Fruit fly (Drosophila melanogaster) whole organism, embryonic: ENCODE measurements around the gene jb.
A peak's percentile ranks its signal among the peaks of the same experiment; 100 is the strongest.

Experiments used
- CG10366 ChIP-seq: fragments of 200-800 bp; sonication (Bioruptor generic); IDR thresholded peaks from 2 replicates; pipeline ENCODE4 v1.3.6; 2022; ENCODE audit warnings: missing biosample characterization, missing genetic modification characterization
- CG12104 ChIP-seq: fragments of 200-800 bp; sonication (Bioruptor generic); optimal IDR thresholded peaks from 3 replicates; lab custom pipeline; 2016; ENCODE audit warnings: missing biosample characterization, missing genetic modification characterization
- CG12219 ChIP-seq: fragments of 200-800 bp; sonication (Bioruptor generic); optimal IDR thresholded peaks from 3 replicates; lab custom pipeline; 2018; ENCODE audit warnings: missing biosample characterization, mild to moderate bottlenecking, missing genetic modification characterization
- CG14441 ChIP-seq: fragments of 200-800 bp; sonication (Bioruptor generic); IDR thresholded peaks from 2 replicates; pipeline ENCODE4 v1.3.6; 2022; ENCODE audit warnings: missing biosample characterization, missing genetic modification characterization
- CG1603 ChIP-seq: fragments of 200-800 bp; sonication (Bioruptor generic); optimal IDR thresholded peaks from 2 replicates; lab custom pipeline; 2019; ENCODE audit warnings: missing biosample characterization, mild to moderate bottlenecking, missing genetic modification characterization, moderate library complexity
- CG17361 ChIP-seq: fragments of 200-800 bp; sonication (Bioruptor generic); IDR thresholded peaks from 3 replicates; pipeline ENCODE4 v1.3.6; 2022; ENCODE audit warnings: missing biosample characterization, missing genetic modification characterization
- CG18262 ChIP-seq: fragments of 200-800 bp; optimal IDR thresholded peaks from 3 replicates; lab custom pipeline; 2019; ENCODE audit warnings: missing biosample characterization, mild to moderate bottlenecking, missing genetic modification characterization, moderate library complexity
- CG2678 ChIP-seq: fragments of 200-800 bp; sonication (Bioruptor generic); optimal IDR thresholded peaks from 3 replicates; lab custom pipeline; 2019; ENCODE audit warnings: missing biosample characterization, mild to moderate bottlenecking, missing genetic modification characterization, moderate library complexity
- CG32532 ChIP-seq: fragments of 200-800 bp; sonication (Bioruptor generic); IDR thresholded peaks from 2 replicates; pipeline ENCODE4 v1.3.6; 2022; ENCODE audit warnings: missing biosample characterization, missing genetic modification characterization
- CG34224 ChIP-seq: fragments of 200-800 bp; sonication (Bioruptor generic); IDR thresholded peaks from 3 replicates; pipeline ENCODE4 v1.3.6; 2022; ENCODE audit warnings: missing biosample characterization, missing genetic modification characterization; ENCODE audit not compliant: partially characterized antibody
- CG6689 ChIP-seq: fragments of 200-800 bp; sonication (Bioruptor generic); IDR thresholded peaks from 2 replicates; pipeline ENCODE4 v1.3.6; 2022; ENCODE audit warnings: missing biosample characterization, missing genetic modification characterization
- CG7271 ChIP-seq: fragments of 200-800 bp; sonication (Bioruptor generic); optimal IDR thresholded peaks from 2 replicates; lab custom pipeline; 2018; ENCODE audit warnings: missing biosample characterization, mild to moderate bottlenecking, missing genetic modification characterization, moderate library complexity
- CG9817 ChIP-seq: fragments of 200-800 bp; sonication (Bioruptor generic); optimal IDR thresholded peaks from 2 replicates; lab custom pipeline; 2018; ENCODE audit warnings: missing biosample characterization, mild to moderate bottlenecking, missing genetic modification characterization, moderate library complexity
- CG9876 ChIP-seq: fragments of 200-800 bp; sonication (Bioruptor generic); optimal IDR thresholded peaks from 2 replicates; lab custom pipeline; 2016; ENCODE audit warnings: missing biosample characterization, missing genetic modification characterization
- CTCF ChIP-seq: fragments of 200-800 bp; sonication (Bioruptor generic); optimal IDR thresholded peaks from 2 replicates; lab custom pipeline; 2017; ENCODE audit warnings: missing biosample characterization, mild to moderate bottlenecking, missing genetic modification characterization, moderate library complexity
- Fer1 ChIP-seq: fragments of 200-800 bp; sonication (Bioruptor generic); optimal IDR thresholded peaks from 2 replicates; lab custom pipeline; 2017; ENCODE audit warnings: missing biosample characterization, mild to moderate bottlenecking, missing genetic modification characterization
- Hmx ChIP-seq: fragments of 200-800 bp; sonication (Bioruptor generic); optimal IDR thresholded peaks from 2 replicates; lab custom pipeline; 2016; ENCODE audit warnings: missing biosample characterization, missing genetic modification characterization
- Hr51 ChIP-seq, 2 experiments: fragments of 200-800 bp; sonication (Bioruptor generic); optimal IDR thresholded peaks; 2 replicates in 1 of 2; 3 replicates in 1 of 2; lab custom pipeline; 2016 to 2018; ENCODE audit warnings: missing biosample characterization in 2 of 2, missing genetic modification characterization in 2 of 2, mild to moderate bottlenecking in 1 of 2, moderate library complexity in 1 of 2
- Neu2 ChIP-seq: fragments of 200-800 bp; sonication (Bioruptor generic); optimal IDR thresholded peaks from 3 replicates; lab custom pipeline; 2016; ENCODE audit warnings: missing biosample characterization, missing genetic modification characterization, borderline replicate concordance
- Side ChIP-seq: fragments of 200-800 bp; sonication (Bioruptor generic); optimal IDR thresholded peaks from 2 replicates; lab custom pipeline; 2016; ENCODE audit warnings: missing biosample characterization, missing genetic modification characterization
- Sry-β ChIP-seq: fragments of 200-800 bp; sonication (Bioruptor generic); optimal IDR thresholded peaks from 2 replicates; lab custom pipeline; 2018; ENCODE audit warnings: missing biosample characterization, mild to moderate bottlenecking, missing genetic modification characterization, moderate library complexity
- Ssrp ChIP-seq: fragments of 200-800 bp; sonication (Bioruptor generic); optimal IDR thresholded peaks from 2 replicates; lab custom pipeline; 2018; ENCODE audit warnings: missing biosample characterization, mild to moderate bottlenecking, missing genetic modification characterization, moderate library complexity
- az2 ChIP-seq: fragments of 200-800 bp; sonication (Bioruptor generic); optimal IDR thresholded peaks from 3 replicates; lab custom pipeline; 2016; ENCODE audit warnings: missing biosample characterization, missing genetic modification characterization
- cas ChIP-seq: fragments of 200-800 bp; sonication (Bioruptor generic); IDR thresholded peaks from 2 replicates; pipeline ENCODE4 v1.3.6; 2022; ENCODE audit warnings: missing biosample characterization, missing genetic modification characterization
- croc ChIP-seq: fragments of 200-800 bp; sonication (Bioruptor generic); conservative IDR thresholded peaks from 3 replicates; pipeline ENCODE4 v1.3.6; 2022; ENCODE audit warnings: missing biosample characterization, missing genetic modification characterization
- dmrt99B ChIP-seq: fragments of 200-800 bp; sonication (Bioruptor generic); optimal IDR thresholded peaks from 2 replicates; lab custom pipeline; 2018; ENCODE audit warnings: missing biosample characterization, mild to moderate bottlenecking, missing genetic modification characterization, moderate library complexity
- ems ChIP-seq: fragments of 200-800 bp; sonication (Bioruptor generic); optimal IDR thresholded peaks from 3 replicates; lab custom pipeline; 2016; ENCODE audit warnings: missing biosample characterization, missing genetic modification characterization
- eve ChIP-seq, 2 experiments: fragments of >200 bp; optimal IDR thresholded peaks; 2 replicates each; lab custom pipeline; 2017; ENCODE audit warnings: missing biosample characterization in 2 of 2, missing genetic modification characterization in 2 of 2
- gem ChIP-seq: fragments of 200-800 bp; sonication (Bioruptor generic); optimal IDR thresholded peaks from 2 replicates; lab custom pipeline; 2019; ENCODE audit warnings: missing biosample characterization, mild to moderate bottlenecking, missing genetic modification characterization, moderate library complexity
- gsb-n ChIP-seq: fragments of 200-800 bp; sonication (Bioruptor generic); optimal IDR thresholded peaks from 3 replicates; lab custom pipeline; 2018; ENCODE audit warnings: missing biosample characterization, mild to moderate bottlenecking, missing genetic modification characterization
- hb ChIP-seq: fragments of 200-800 bp; sonication (Bioruptor generic); IDR thresholded peaks from 3 replicates; pipeline ENCODE4 v1.3.6; 2022; ENCODE audit warnings: missing biosample characterization, missing genetic modification characterization; ENCODE audit not compliant: partially characterized antibody
- her ChIP-seq: fragments of 200-800 bp; sonication (Bioruptor generic); optimal IDR thresholded peaks from 2 replicates; lab custom pipeline; 2016; ENCODE audit warnings: missing biosample characterization, missing genetic modification characterization
- ind ChIP-seq: fragments of 200-800 bp; sonication (Bioruptor generic); optimal IDR thresholded peaks from 3 replicates; lab custom pipeline; 2016; ENCODE audit warnings: missing biosample characterization, missing genetic modification characterization
- jumu ChIP-seq: fragments of 200-800 bp; sonication (Bioruptor generic); optimal IDR thresholded peaks from 3 replicates; lab custom pipeline; 2016; ENCODE audit warnings: missing biosample characterization, missing genetic modification characterization
- lab ChIP-seq: fragments of 200-800 bp; sonication (Bioruptor generic); optimal IDR thresholded peaks from 3 replicates; lab custom pipeline; 2017; ENCODE audit warnings: missing biosample characterization, missing genetic modification characterization, mild to moderate bottlenecking, moderate library complexity, missing genetic modification reagents
- mld ChIP-seq: fragments of 200-800 bp; sonication (Bioruptor generic); IDR thresholded peaks from 3 replicates; pipeline ENCODE4 v1.3.6; 2022; ENCODE audit warnings: missing biosample characterization, missing genetic modification characterization; ENCODE audit not compliant: partially characterized antibody
- nmo ChIP-seq: fragments of 200-800 bp; sonication (Bioruptor generic); optimal IDR thresholded peaks from 2 replicates; lab custom pipeline; 2018; ENCODE audit warnings: missing biosample characterization, mild to moderate bottlenecking, missing genetic modification characterization, moderate library complexity
- prd ChIP-seq, 3 experiments: fragments of >200 bp in 2 of 3; fragments of 200-800 bp in 1 of 3; sonication (Bioruptor generic) in 1 of 3; optimal IDR thresholded peaks in 2 of 3; IDR thresholded peaks in 1 of 3; 2 replicates in 2 of 3; 3 replicates in 1 of 3; pipeline versions ENCODE4 v1.3.6 to Lab custom; 2017 to 2022; ENCODE audit warnings: missing biosample characterization in 1 of 3, missing genetic modification characterization in 1 of 3
- row ChIP-seq: fragments of 200-800 bp; sonication (Bioruptor generic); IDR thresholded peaks from 3 replicates; pipeline ENCODE4 v1.3.6; 2022; ENCODE audit warnings: missing biosample characterization, missing genetic modification characterization
- sc ChIP-seq, 3 experiments: fragments of >200 bp in 2 of 3; fragments of 200-800 bp in 1 of 3; sonication (Bioruptor generic) in 1 of 3; optimal IDR thresholded peaks; 2 replicates in 2 of 3; 3 replicates in 1 of 3; lab custom pipeline; 2017; ENCODE audit warnings: mild to moderate bottlenecking in 1 of 3, missing biosample characterization in 1 of 3, missing genetic modification characterization in 1 of 3, missing genetic modification reagents in 1 of 3
- scrt ChIP-seq: fragments of 200-800 bp; sonication (Bioruptor generic); optimal IDR thresholded peaks from 2 replicates; lab custom pipeline; 2018; ENCODE audit warnings: missing biosample characterization, mild to moderate bottlenecking, missing genetic modification characterization, moderate library complexity
- so ChIP-seq: fragments of 200-800 bp; sonication (Bioruptor generic); IDR thresholded peaks from 3 replicates; pipeline ENCODE4 v1.3.6; 2022; ENCODE audit warnings: missing biosample characterization, missing genetic modification characterization
- sug ChIP-seq: fragments of 200-800 bp; optimal IDR thresholded peaks from 2 replicates; lab custom pipeline; 2019; ENCODE audit warnings: missing biosample characterization, mild to moderate bottlenecking, missing genetic modification characterization, moderate library complexity
- tap ChIP-seq: fragments of 200-800 bp; optimal IDR thresholded peaks from 3 replicates; lab custom pipeline; 2019; ENCODE audit warnings: missing biosample characterization, mild to moderate bottlenecking, missing genetic modification characterization, moderate library complexity
- zen2 ChIP-seq: fragments of 200-800 bp; sonication (Bioruptor generic); IDR thresholded peaks from 3 replicates; pipeline ENCODE4 v1.3.6; 2022; ENCODE audit warnings: missing biosample characterization, missing genetic modification characterization; ENCODE audit not compliant: partially characterized antibody
- zfh1 ChIP-seq: fragments of 200-800 bp; sonication (Bioruptor generic); IDR thresholded peaks from 3 replicates; pipeline ENCODE4 v1.3.6; 2022; ENCODE audit warnings: missing biosample characterization, missing genetic modification characterization

jb gene

dm6 chrX:20389633-20390032 is 973 bp downstream of the jb start (continued):
- TF ChIP-seq CG7271 (no peak), CG9876 (GFP tag; lab: Kevin White, UChicago) (no peak), zen2 (GFP tag; lab: Robert Waterston, UW) (no peak), Hmx (no peak), Sry-β (GFP tag; lab: Kevin White, UChicago) (peak; percentile 75), scrt (GFP tag; lab: Kevin White, UChicago) (no peak), mld (0 out of 3 replicates have a peak, but pooled peaks have one; percentile 45), Side (GFP tag; lab: Kevin White, UChicago) (no peak), her (no peak), Neu2 (no peak), so (GFP tag; lab: Robert Waterston, UW) (no peak)
- TF ChIP-seq, all 482 proteins: peak for 29

- TF ChIP-seq CG9817 (tag; lab: Kevin White, UChicago), result no peak
- TF ChIP-seq Fer1 (GFP tag; lab: Kevin White, UChicago), result no peak
- TF ChIP-seq CTCF (GFP tag; lab: Kevin White, UChicago), result peak; percentile 70
- TF ChIP-seq, all 482 proteins: peak for 1
Observed at dm6 chrX:20385865-20386264, 4.7 kb downstream of the jb start.

dm6 chrX:20376422-20376821 is 14.2 kb downstream of the jb start, which contains the start of gene CG12679:
Gene CG12679, minus strand, starts transcription at chrX:20376522.
- TF ChIP-seq row (GFP tag; lab: Robert Waterston, UW) (no peak), hb (no peak), eve (GFP tag; optimal IDR thresholded peaks at IDR 0.05; lab: Kevin White, UChicago) (no peak), tap (tag; lab: Kevin White, UChicago) (no peak), sug (no peak), jumu (GFP tag; lab: Kevin White, UChicago) (no peak)
- TF ChIP-seq, all 482 proteins: peak for 0

dm6 chrX:20342205-20342604 is 48.4 kb downstream of the jb start:
- peak; percentile 24; the same call in 1 of the 2 replicates for TF ChIP-seq CG14441 (GFP tag; lab: Robert Waterston, UW)
- TF ChIP-seq az2 (GFP tag; lab: Kevin White, UChicago), result no peak
- TF ChIP-seq CG6689, result peak; percentile 15; the same call in 1 of the 2 replicates
- no peak for TF ChIP-seq ems (GFP tag; lab: Kevin White, UChicago)
- TF ChIP-seq CG10366, result no peak
- peak; percentile 25 for TF ChIP-seq nmo (GFP tag; lab: Kevin White, UChicago)
- peak; percentile 3 for TF ChIP-seq gsb-n (tag; lab: Kevin White, UChicago)
- peak; percentile 45 for TF ChIP-seq CG1603
- no peak for TF ChIP-seq cas
- TF ChIP-seq sc (optimal IDR thresholded peaks at IDR 0.05; lab: Kevin White, UChicago), result no peak
- no peak for TF ChIP-seq sc (GFP tag; optimal IDR thresholded peaks at IDR 0.05; lab: Kevin White, UChicago)
- TF ChIP-seq CG12104 (GFP tag; lab: Kevin White, UChicago), result no peak
- TF ChIP-seq prd (optimal IDR thresholded peaks at IDR 0.05; lab: Kevin White, UChicago), result no peak
- peak; percentile 63; the same call in 2 of the 3 replicates for TF ChIP-seq prd (GFP tag; IDR thresholded peaks at IDR 0.05; lab: Robert Waterston, UW)
- TF ChIP-seq lab, result peak; percentile 19
- TF ChIP-seq Hr51 (GFP tag; optimal IDR thresholded peaks at IDR 0.05; lab: Kevin White, UChicago), result peak in 1 of 2 experiments; percentile 24
- peak; percentile 7 for TF ChIP-seq ind
- TF ChIP-seq Ssrp (tag; lab: Kevin White, UChicago), result peak; percentile 10
- TF ChIP-seq CG32532, result peak; percentile 25; the same call in 1 of the 2 replicates
- peak; percentile 57 for TF ChIP-seq CG2678 (tag; lab: Kevin White, UChicago)
- TF ChIP-seq zfh1, result 0 out of 3 replicates have a peak, but pooled peaks have one; percentile 20
- peak; percentile 45; the same call in 2 of the 3 replicates for TF ChIP-seq CG17361 (GFP tag; lab: Robert Waterston, UW)
- TF ChIP-seq CG12219 (GFP tag; lab: Kevin White, UChicago), result no peak
- peak; percentile 28; the same call in 1 of the 3 replicates for TF ChIP-seq croc (GFP tag; lab: Robert Waterston, UW)
- TF ChIP-seq gem (tag; lab: Kevin White, UChicago), result peak; percentile 60
- TF ChIP-seq dmrt99B (tag; lab: Kevin White, UChicago), result peak; percentile 47
- no peak for TF ChIP-seq CG34224
- TF ChIP-seq CG18262 (tag; lab: Kevin White, UChicago), result peak; percentile 54
